Worm (Caenorhabditis elegans) whole organism, early embryonic: ENCODE results near the gene Y54G2A.41.

Experiments
- B0310.2 ChIP-seq: sonication (generic microtip); optimal IDR thresholded peaks from 2 replicates; lab custom pipeline; 2016; ENCODE audit warnings: mild to moderate bottlenecking, missing genetic modification characterization, missing compliant biosample characterization
- F13C5.2 ChIP-seq: sonication (generic microtip); optimal IDR thresholded peaks from 2 replicates; lab custom pipeline; 2017; ENCODE audit warnings: mild to moderate bottlenecking, missing genetic modification characterization, inconsistent platforms, missing compliant biosample characterization
- aly-1 ChIP-seq: sonication (generic microtip); optimal IDR thresholded peaks from 2 replicates; lab custom pipeline; 2016; ENCODE audit warnings: missing genetic modification characterization, missing compliant biosample characterization
- ama-1 ChIP-seq: fragments of 150-350 bp; optimal IDR thresholded peaks from 2 replicates; lab custom pipeline; 2014
- ceh-13 ChIP-seq: fragments of 200-800 bp; sonication (Bioruptor generic); optimal IDR thresholded peaks from 2 replicates; lab custom pipeline; 2018; ENCODE audit warnings: mild to moderate bottlenecking, missing genetic modification characterization, missing compliant biosample characterization
- ceh-36 ChIP-seq: sonication (generic microtip); optimal IDR thresholded peaks from 2 replicates; lab custom pipeline; 2016; ENCODE audit warnings: missing genetic modification characterization, inconsistent platforms, missing compliant biosample characterization
- flt-1 ChIP-seq: fragments of 200-800 bp; sonication (Bioruptor generic); IDR thresholded peaks from 2 replicates; pipeline ENCODE4 v1.3.6; 2022; ENCODE audit warnings: missing genetic modification characterization, missing compliant biosample characterization
- hmbx-1 ChIP-seq: sonication (generic microtip); optimal IDR thresholded peaks from 2 replicates; lab custom pipeline; 2016; ENCODE audit warnings: mild to moderate bottlenecking, missing genetic modification characterization, missing compliant biosample characterization
- hmg-4 ChIP-seq: fragments of 200-800 bp; sonication (Bioruptor generic); optimal IDR thresholded peaks from 2 replicates; lab custom pipeline; 2018; ENCODE audit warnings: mild to moderate bottlenecking, missing genetic modification characterization, missing compliant biosample characterization
- hnd-1 ChIP-seq: sonication (generic microtip); optimal IDR thresholded peaks from 2 replicates; lab custom pipeline; 2016; ENCODE audit warnings: missing genetic modification characterization, missing compliant biosample characterization
- pes-1 ChIP-seq: fragments of 200-800 bp; sonication (Bioruptor generic); IDR thresholded peaks from 2 replicates; pipeline ENCODE4 v1.3.6; 2022; ENCODE audit warnings: missing genetic modification reagents, missing genetic modification characterization, missing compliant biosample characterization
- scrt-1 ChIP-seq: fragments of 200-800 bp; sonication (Bioruptor generic); IDR thresholded peaks from 2 replicates; pipeline ENCODE4 v1.3.6; 2022; ENCODE audit warnings: missing genetic modification characterization, missing compliant biosample characterization
- tbx-11 ChIP-seq: fragments of 200-800 bp; sonication (Bioruptor generic); IDR thresholded peaks from 2 replicates; pipeline ENCODE4 v1.3.6; 2022; ENCODE audit warnings: missing genetic modification characterization, missing compliant biosample characterization

ce11 chrIV:2710203-2710935 is 41.3 kb upstream of the Y54G2A.41 start, which contains the start of gene Y94H6A.10:
- no peak for TF ChIP-seq pes-1 (GFP tag; lab: Robert Waterston, UW)
- TF ChIP-seq ama-1 (lab: Kevin White, UChicago): no peak
- TF ChIP-seq F13C5.2 (tag; lab: Kevin White, UChicago): no peak
- TF ChIP-seq ceh-36 (tag; lab: Kevin White, UChicago): no peak
- TF ChIP-seq hnd-1: no peak
- TF ChIP-seq B0310.2 (tag; lab: Kevin White, UChicago): no peak
- no peak for TF ChIP-seq scrt-1 (GFP tag; lab: Robert Waterston, UW)
- TF ChIP-seq flt-1 (GFP tag; lab: Robert Waterston, UW): no peak
- no peak for TF ChIP-seq hmbx-1
- no peak for TF ChIP-seq aly-1 (tag; lab: Kevin White, UChicago)
- no peak for TF ChIP-seq hmg-4
- TF ChIP-seq ceh-13: no peak
- no peak for TF ChIP-seq tbx-11 (GFP tag; lab: Robert Waterston, UW)
